Worm (Caenorhabditis elegans): ENCODE results near the gene R02D5.10.

ce11 chrV:14508005-14508521 is 26.0 kb downstream of the R02D5.10 start, which contains the start of gene R02D5.1:
- TF ChIP-seq ztf-3 (GFP tag; optimal IDR thresholded peaks at IDR 0.05) (no peak), F39B2.1 (GFP tag; IDR thresholded peaks at IDR 0.05) (no peak), bed-2 (GFP tag; IDR thresholded peaks at IDR 0.05) (no peak), gei-17 (GFP tag; optimal IDR thresholded peaks at IDR 0.05) (no peak), sea-2 (GFP tag; IDR thresholded peaks at IDR 0.05) (no peak), chd-7 (tag; optimal IDR thresholded peaks at IDR 0.05) (no peak), snpc-4 (GFP tag; optimal IDR thresholded peaks at IDR 0.05) (no peak), snpc-4 (tag; optimal IDR thresholded peaks at IDR 0.05) (no peak), dpl-1 (GFP tag; optimal IDR thresholded peaks at IDR 0.05) (no peak), fkh-3 (tag; optimal IDR thresholded peaks at IDR 0.05) (no peak)

Measured in whole organism, young adult.